Fruit fly (Drosophila melanogaster): ENCODE data around the gene CG4751.

CG4751 gene

DNA sequence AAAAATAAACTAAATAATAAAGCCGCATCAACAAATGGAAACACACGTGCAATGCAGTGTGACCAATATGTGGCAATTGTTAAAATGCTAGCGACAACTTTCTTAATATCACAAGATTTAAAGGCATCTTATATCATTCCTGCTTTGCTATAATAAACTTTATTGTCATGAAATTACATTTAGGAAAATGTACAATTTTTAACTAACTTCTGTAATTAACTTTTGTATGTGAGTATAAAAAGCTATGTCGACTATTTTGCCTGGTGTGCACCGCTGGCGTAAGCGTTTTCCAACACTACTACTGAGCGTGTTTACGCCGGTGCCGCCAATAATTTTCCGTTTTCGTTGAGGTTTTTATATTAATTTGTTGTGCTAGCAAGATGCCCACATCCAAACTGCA lies 7.0 kb upstream of the CG4751 start, which contains the start of the genes Csl4 and Nup160 (continued):
- TF ChIP-seq Bgb (GFP tag; IDR thresholded peaks at IDR 0.05; ENCODE audit: partially characterized antibody) (no peak; the same call in 1 of the 2 replicates), lmd (GFP tag; IDR thresholded peaks at IDR 0.05) (peak; percentile 70), klu (GFP tag; IDR thresholded peaks at IDR 0.05) (0 out of 2 replicates have a peak, but pooled peaks have one; percentile 22), otp (GFP tag; IDR thresholded peaks at IDR 0.05) (0 out of 3 replicates have a peak, but pooled peaks have one; percentile 62), fru (optimal IDR thresholded peaks at IDR 0.05) (no peak), CG2889 (GFP tag; IDR thresholded peaks at IDR 0.05) (no peak), onecut (GFP tag; IDR thresholded peaks at IDR 0.05) (no peak), chm (GFP tag; IDR thresholded peaks at IDR 0.05) (0 out of 2 replicates have a peak, but pooled peaks have one; percentile 25), CG32532 (GFP tag; IDR thresholded peaks at IDR 0.05) (peak; percentile 86), CG4328 (GFP tag; optimal IDR thresholded peaks at IDR 0.05) (no peak), Dip3 (GFP tag; optimal IDR thresholded peaks at IDR 0.05) (peak; percentile 84), ftz-f1 (GFP tag; optimal IDR thresholded peaks at IDR 0.05) (peak; percentile 46), ssp (GFP tag; IDR thresholded peaks at IDR 0.05) (peak; percentile 51), tin (GFP tag; optimal IDR thresholded peaks at IDR 0.05) (peak; percentile 86), vnd (GFP tag; IDR thresholded peaks at IDR 0.05; ENCODE audit: partially characterized antibody) (no peak), pros (GFP tag; optimal IDR thresholded peaks at IDR 0.05) (no peak), sima (GFP tag; optimal IDR thresholded peaks at IDR 0.05) (no peak), CG33557 (GFP tag; optimal IDR thresholded peaks at IDR 0.05) (peak; percentile 37), zen2 (GFP tag; IDR thresholded peaks at IDR 0.05; ENCODE audit: partially characterized antibody) (no peak), CG2199 (GFP tag; IDR thresholded peaks at IDR 0.05) (no peak), Sin3A (optimal IDR thresholded peaks at IDR 0.05) (peak; percentile 52), CG8478 (optimal IDR thresholded peaks at IDR 0.05) (no peak), B-H1 (GFP tag; IDR thresholded peaks at IDR 0.05) (peak; percentile 36; the same call in 1 of the 3 replicates), repo (GFP tag; optimal IDR thresholded peaks at IDR 0.05) (peak; percentile 30), Fer2 (tag; optimal IDR thresholded peaks at IDR 0.05) (peak; percentile 57), CG3995 (GFP tag; optimal IDR thresholded peaks at IDR 0.05) (peak; percentile 57), Xbp1 (GFP tag; optimal IDR thresholded peaks at IDR 0.05) (peak; percentile 86), CG31388 (GFP tag; optimal IDR thresholded peaks at IDR 0.05) (peak; percentile 42), Ets65A (GFP tag) (peak; percentile 97), CG9215 (GFP tag; IDR thresholded peaks at IDR 0.05) (peak; percentile 53), z (GFP tag; IDR thresholded peaks at IDR 0.05) (no peak), eve (GFP tag; optimal IDR thresholded peaks at IDR 0.05) (no peak), gt (GFP tag; IDR thresholded peaks at IDR 0.05) (no peak), sob (GFP tag; IDR thresholded peaks at IDR 0.05) (peak; percentile 90), Lhr (GFP tag; optimal IDR thresholded peaks at IDR 0.05) (peak; percentile 25), H2.0 (GFP tag; IDR thresholded peaks at IDR 0.05) (peak; percentile 53; the same call in 1 of the 2 replicates), ranshi (GFP tag; IDR thresholded peaks at IDR 0.05) (peak; percentile 65; the same call in 1 of the 2 replicates), CG6791 (GFP tag; IDR thresholded peaks at IDR 0.05; ENCODE audit: partially characterized antibody) (no peak), CG18619 (GFP tag; optimal IDR thresholded peaks at IDR 0.05) (no peak), Atf3 (GFP tag; optimal IDR thresholded peaks at IDR 0.05) (peak; percentile 56), Doc2 (GFP tag; IDR thresholded peaks at IDR 0.05) (no peak), CG13894 (tag; optimal IDR thresholded peaks at IDR 0.05) (no peak), ac (GFP tag; optimal IDR thresholded peaks at IDR 0.05) (no peak), CG14014 (GFP tag; IDR thresholded peaks at IDR 0.05) (peak; percentile 75), Hmx (GFP tag; optimal IDR thresholded peaks at IDR 0.05) (peak; percentile 46), gsb (GFP tag; IDR thresholded peaks at IDR 0.05) (no peak), pum (GFP tag; optimal IDR thresholded peaks at IDR 0.05) (peak; percentile 86), CG1792 (GFP tag; optimal IDR thresholded peaks at IDR 0.05) (peak; percentile 77), ap (GFP tag; IDR thresholded peaks at IDR 0.05) (0 out of 2 replicates have a peak, but pooled peaks have one; percentile 23), hkb (optimal IDR thresholded peaks at IDR 0.05) (no peak), hkb (GFP tag; IDR thresholded peaks at IDR 0.05) (peak; percentile 85), CG6689 (GFP tag; IDR thresholded peaks at IDR 0.05) (peak; percentile 73), Chrac-16 (GFP tag; optimal IDR thresholded peaks at IDR 0.05) (peak; percentile 88), Mad (GFP tag; optimal IDR thresholded peaks at IDR 0.05) (peak; percentile 79)

All from whole organism, embryonic.